Fruit fly (Drosophila melanogaster) whole organism, embryonic: ENCODE data around the gene CG46464.
A peak's percentile ranks its signal among the peaks of the same experiment; 100 is the strongest.

ENCODE experiments used
- CG10147 ChIP-seq: fragments of 200-800 bp; sonication (Bioruptor generic); optimal IDR thresholded peaks from 2 replicates; lab custom pipeline; 2019; ENCODE audit warnings: missing biosample characterization, mild to moderate bottlenecking, missing genetic modification characterization, moderate library complexity
- CG11695 ChIP-seq: fragments of 200-800 bp; sonication (Bioruptor generic); IDR thresholded peaks from 3 replicates; pipeline ENCODE4 v1.3.6; 2022; ENCODE audit warnings: missing biosample characterization, missing genetic modification characterization
- CG15073 ChIP-seq: fragments of 200-800 bp; sonication (Bioruptor generic); optimal IDR thresholded peaks from 2 replicates; lab custom pipeline; 2016; ENCODE audit warnings: missing biosample characterization, missing genetic modification characterization
- CG1529 ChIP-seq: fragments of 200-800 bp; sonication (Bioruptor generic); optimal IDR thresholded peaks from 3 replicates; lab custom pipeline; 2018; ENCODE audit warnings: missing biosample characterization, missing genetic modification characterization
- CG17328 ChIP-seq: fragments of 200-800 bp; sonication (Bioruptor generic); IDR thresholded peaks from 2 replicates; pipeline ENCODE4 v1.3.6; 2022; ENCODE audit warnings: missing biosample characterization, missing genetic modification characterization
- CG17361 ChIP-seq: fragments of 200-800 bp; sonication (Bioruptor generic); IDR thresholded peaks from 3 replicates; pipeline ENCODE4 v1.3.6; 2022; ENCODE audit warnings: missing biosample characterization, missing genetic modification characterization
- CG18764 ChIP-seq: fragments of 200-800 bp; sonication (Bioruptor generic); optimal IDR thresholded peaks from 3 replicates; lab custom pipeline; 2016; ENCODE audit warnings: missing biosample characterization, missing genetic modification characterization
- CG32767 ChIP-seq: fragments of 200-800 bp; sonication (Bioruptor generic); IDR thresholded peaks from 2 replicates; pipeline ENCODE4 v1.3.6; 2022; ENCODE audit warnings: missing biosample characterization, missing genetic modification characterization
- CG4282 ChIP-seq: fragments of 200-800 bp; sonication (Bioruptor generic); optimal IDR thresholded peaks from 2 replicates; lab custom pipeline; 2016; ENCODE audit warnings: missing biosample characterization, missing genetic modification characterization
- CG4360 ChIP-seq: fragments of 200-800 bp; sonication (Bioruptor generic); IDR thresholded peaks from 2 replicates; pipeline ENCODE4 v1.3.6; 2022; ENCODE audit warnings: missing biosample characterization, missing genetic modification characterization
- CG5245 ChIP-seq: fragments of 200-800 bp; sonication (Bioruptor generic); optimal IDR thresholded peaks from 3 replicates; lab custom pipeline; 2016; ENCODE audit warnings: missing biosample characterization, missing genetic modification characterization
- CG6791 ChIP-seq: fragments of 200-800 bp; sonication (Bioruptor generic); IDR thresholded peaks from 3 replicates; pipeline ENCODE4 v1.3.6; 2022; ENCODE audit warnings: missing biosample characterization, missing genetic modification characterization; ENCODE audit not compliant: partially characterized antibody
- CG7786 ChIP-seq: fragments of 200-800 bp; sonication (Bioruptor generic); optimal IDR thresholded peaks from 2 replicates; lab custom pipeline; 2016; ENCODE audit warnings: missing biosample characterization, missing genetic modification characterization
- CG7928 ChIP-seq: fragments of 200-800 bp; sonication (Bioruptor generic); optimal IDR thresholded peaks from 2 replicates; lab custom pipeline; 2017; ENCODE audit warnings: missing biosample characterization, mild to moderate bottlenecking, missing genetic modification characterization
- CG7963 ChIP-seq: fragments of 200-800 bp; sonication (Bioruptor generic); IDR thresholded peaks from 3 replicates; pipeline ENCODE4 v1.3.6; 2022; ENCODE audit warnings: missing biosample characterization, missing genetic modification characterization; ENCODE audit not compliant: partially characterized antibody
- CG8281 ChIP-seq: fragments of 200-800 bp; sonication (Bioruptor generic); optimal IDR thresholded peaks from 2 replicates; lab custom pipeline; 2018; ENCODE audit warnings: missing biosample characterization, mild to moderate bottlenecking, missing genetic modification characterization, moderate library complexity
- CG9817 ChIP-seq: fragments of 200-800 bp; sonication (Bioruptor generic); optimal IDR thresholded peaks from 2 replicates; lab custom pipeline; 2018; ENCODE audit warnings: missing biosample characterization, mild to moderate bottlenecking, missing genetic modification characterization, moderate library complexity
- CrebB ChIP-seq: fragments of 200-800 bp; sonication (Bioruptor generic); optimal IDR thresholded peaks from 3 replicates; lab custom pipeline; 2018; ENCODE audit warnings: missing biosample characterization, mild to moderate bottlenecking, missing genetic modification characterization
- E2f1 ChIP-seq: fragments of 200-800 bp; sonication (Bioruptor generic); IDR thresholded peaks from 2 replicates; pipeline ENCODE4 v1.3.6; 2022; ENCODE audit warnings: missing biosample characterization, missing genetic modification characterization
- H15 ChIP-seq: fragments of 200-800 bp; sonication (Bioruptor generic); IDR thresholded peaks from 3 replicates; pipeline ENCODE4 v1.3.6; 2022; ENCODE audit warnings: missing biosample characterization, missing genetic modification characterization
- MESR4 ChIP-seq: fragments of 200-800 bp; sonication (Bioruptor generic); optimal IDR thresholded peaks from 2 replicates; lab custom pipeline; 2018; ENCODE audit warnings: missing biosample characterization, mild to moderate bottlenecking, missing genetic modification characterization, moderate library complexity
- Med ChIP-seq: fragments of 200-800 bp; sonication (Bioruptor generic); peaks from one replicate; lab custom pipeline; 2016; ENCODE audit warnings: missing biosample characterization, missing genetic modification characterization, mild to moderate bottlenecking, inconsistent platforms, moderate library complexity
- Mes4 ChIP-seq: fragments of 200-800 bp; sonication (Bioruptor generic); optimal IDR thresholded peaks from 2 replicates; lab custom pipeline; 2016; ENCODE audit warnings: missing biosample characterization, missing genetic modification characterization
- Myb ChIP-seq: fragments of 200-800 bp; sonication (Bioruptor generic); optimal IDR thresholded peaks from 2 replicates; lab custom pipeline; 2016; ENCODE audit warnings: missing biosample characterization, missing genetic modification characterization
- NC2α ChIP-seq: fragments of 200-800 bp; sonication (Bioruptor generic); optimal IDR thresholded peaks from 2 replicates; lab custom pipeline; 2016; ENCODE audit warnings: missing biosample characterization, missing genetic modification characterization
- Optix ChIP-seq: fragments of 200-800 bp; sonication (Bioruptor generic); IDR thresholded peaks from 3 replicates; pipeline ENCODE4 v1.3.6; 2022; ENCODE audit warnings: missing biosample characterization, missing genetic modification characterization
- Ravus ChIP-seq: fragments of 200-800 bp; sonication (Bioruptor generic); IDR thresholded peaks from 2 replicates; pipeline ENCODE4 v1.3.6; 2022; ENCODE audit warnings: missing biosample characterization, missing genetic modification characterization
- Tbp ChIP-seq: fragments of >200 bp; optimal IDR thresholded peaks from 2 replicates; lab custom pipeline; 2018; ENCODE audit warnings: missing biosample characterization, missing genetic modification characterization
- YL-1 ChIP-seq: fragments of 200-800 bp; sonication (Bioruptor generic); optimal IDR thresholded peaks from 3 replicates; lab custom pipeline; 2017; ENCODE audit warnings: missing biosample characterization, mild to moderate bottlenecking, missing genetic modification characterization
- chif ChIP-seq, 2 experiments: fragments of 200-800 bp; sonication (Bioruptor generic); optimal IDR thresholded peaks; 3 replicates each; lab custom pipeline; 2016; ENCODE audit warnings: missing biosample characterization in 2 of 2, missing genetic modification characterization in 2 of 2
- chm ChIP-seq: fragments of 200-800 bp; sonication (Bioruptor generic); IDR thresholded peaks from 2 replicates; pipeline ENCODE4 v1.3.6; 2022; ENCODE audit warnings: missing biosample characterization, missing genetic modification characterization
- ci ChIP-seq: fragments of 200-800 bp; sonication (Bioruptor generic); IDR thresholded peaks from 3 replicates; pipeline ENCODE4 v1.3.6; 2022; ENCODE audit warnings: missing biosample characterization, missing genetic modification characterization
- danr ChIP-seq: fragments of 200-800 bp; sonication (Bioruptor generic); IDR thresholded peaks from 2 replicates; pipeline ENCODE4 v1.3.6; 2022; ENCODE audit warnings: missing biosample characterization, missing genetic modification characterization
- esg ChIP-seq: fragments of 200-800 bp; sonication (Bioruptor generic); conservative IDR thresholded peaks from 2 replicates; pipeline ENCODE4 v1.3.6; 2022; ENCODE audit warnings: missing biosample characterization, missing genetic modification characterization
- fd96Cb ChIP-seq: fragments of 200-800 bp; sonication (Bioruptor generic); optimal IDR thresholded peaks from 2 replicates; lab custom pipeline; 2018; ENCODE audit warnings: missing biosample characterization, mild to moderate bottlenecking, missing genetic modification characterization, moderate library complexity
- hth ChIP-seq: fragments of >200 bp; optimal IDR thresholded peaks from 2 replicates; lab custom pipeline; 2017; ENCODE audit warnings: inconsistent platforms
- kah ChIP-seq: fragments of 200-800 bp; sonication (Bioruptor generic); optimal IDR thresholded peaks from 2 replicates; lab custom pipeline; 2018; ENCODE audit warnings: missing biosample characterization, mild to moderate bottlenecking, missing genetic modification characterization
- kay ChIP-seq: fragments of 200-800 bp; sonication (Bioruptor generic); optimal IDR thresholded peaks from 2 replicates; lab custom pipeline; 2016; ENCODE audit warnings: missing biosample characterization, missing genetic modification characterization
- lola ChIP-seq, 3 experiments: fragments of >200 bp in 2 of 3; fragments of 200-800 bp in 1 of 3; sonication (Bioruptor generic) in 1 of 3; optimal IDR thresholded peaks; 2 replicates each; lab custom pipeline; 2017 to 2019; ENCODE audit warnings: missing biosample characterization in 3 of 3, missing genetic modification characterization in 3 of 3, mild to moderate bottlenecking in 1 of 3, moderate library complexity in 1 of 3
- prd ChIP-seq, 3 experiments: fragments of >200 bp in 2 of 3; fragments of 200-800 bp in 1 of 3; sonication (Bioruptor generic) in 1 of 3; optimal IDR thresholded peaks in 2 of 3; IDR thresholded peaks in 1 of 3; 2 replicates in 2 of 3; 3 replicates in 1 of 3; pipeline versions ENCODE4 v1.3.6 to Lab custom; 2017 to 2022; ENCODE audit warnings: missing biosample characterization in 1 of 3, missing genetic modification characterization in 1 of 3
- ranshi ChIP-seq: fragments of 200-800 bp; sonication (Bioruptor generic); IDR thresholded peaks from 2 replicates; pipeline ENCODE4 v1.3.6; 2022; ENCODE audit warnings: missing biosample characterization, missing genetic modification characterization
- schlank ChIP-seq: fragments of 200-800 bp; sonication (Bioruptor generic); optimal IDR thresholded peaks from 2 replicates; lab custom pipeline; 2018; ENCODE audit warnings: missing biosample characterization, mild to moderate bottlenecking, missing genetic modification characterization
- shn ChIP-seq: fragments of 200-800 bp; sonication (Bioruptor generic); optimal IDR thresholded peaks from 3 replicates; lab custom pipeline; 2016; ENCODE audit warnings: missing biosample characterization, missing genetic modification characterization
- sim ChIP-seq: fragments of 200-800 bp; sonication (Bioruptor generic); IDR thresholded peaks from 2 replicates; pipeline ENCODE4 v1.3.6; 2022; ENCODE audit warnings: missing biosample characterization, missing genetic modification characterization
- slbo ChIP-seq: fragments of 200-800 bp; sonication (Bioruptor generic); IDR thresholded peaks from 2 replicates; pipeline ENCODE4 v1.3.6; 2022; ENCODE audit warnings: missing biosample characterization, missing genetic modification characterization
- toy ChIP-seq: fragments of 200-800 bp; sonication (Bioruptor generic); IDR thresholded peaks from 2 replicates; pipeline ENCODE4 v1.3.6; 2022; ENCODE audit warnings: missing biosample characterization, missing genetic modification characterization
- tup ChIP-seq: fragments of 200-800 bp; sonication (Bioruptor generic); optimal IDR thresholded peaks from 2 replicates; lab custom pipeline; 2016; ENCODE audit warnings: missing biosample characterization, mild to moderate bottlenecking, missing genetic modification characterization, moderate library complexity
- unc-4 ChIP-seq: fragments of 200-800 bp; sonication (Bioruptor generic); IDR thresholded peaks from 2 replicates; pipeline ENCODE4 v1.3.6; 2022; ENCODE audit warnings: missing biosample characterization, missing genetic modification characterization; ENCODE audit not compliant: partially characterized antibody
- z ChIP-seq: fragments of 200-800 bp; sonication (Bioruptor generic); IDR thresholded peaks from 3 replicates; pipeline ENCODE4 v1.3.6; 2022; ENCODE audit warnings: missing biosample characterization, missing genetic modification characterization
- zfh2 ChIP-seq: fragments of 200-800 bp; sonication (Bioruptor generic); optimal IDR thresholded peaks from 2 replicates; lab custom pipeline; 2016; ENCODE audit warnings: missing biosample characterization, missing genetic modification characterization

CG46464 gene

dm6 chrX:17491184-17491583 lies 47.4 kb upstream of the CG46464 start (continued):
- TF ChIP-seq CG17361 (GFP tag; lab: Robert Waterston, UW) (peak; percentile 52; the same call in 1 of the 3 replicates), CG7928 (GFP tag; lab: Kevin White, UChicago) (no peak), CG10147 (no peak), CG7786 (GFP tag; lab: Kevin White, UChicago) (peak; percentile 27), NC2α (GFP tag; lab: Kevin White, UChicago) (no peak), Myb (GFP tag; lab: Kevin White, UChicago) (peak; percentile 3), Optix (peak; percentile 52; the same call in 2 of the 3 replicates), MESR4 (GFP tag; lab: Kevin White, UChicago) (no peak), Ravus (no peak; the same call in 1 of the 2 replicates), fd96Cb (peak; percentile 57), Med (GFP tag; lab: Kevin White, UChicago) (peak; percentile 87), CG4282 (no peak), CG11695 (GFP tag; lab: Robert Waterston, UW) (peak; percentile 76), sim (GFP tag; lab: Robert Waterston, UW) (peak; percentile 45; the same call in 1 of the 2 replicates), prd (optimal IDR thresholded peaks at IDR 0.05; lab: Kevin White, UChicago) (no peak), prd (GFP tag; IDR thresholded peaks at IDR 0.05; lab: Robert Waterston, UW) (peak; percentile 85), ci (GFP tag; lab: Robert Waterston, UW) (peak; percentile 88), hth (no peak), chm (GFP tag; lab: Robert Waterston, UW) (no peak; the same call in 1 of the 2 replicates), H15 (0 out of 3 replicates have a peak, but pooled peaks have one; percentile 46), danr (GFP tag; lab: Robert Waterston, UW) (no peak), CG6791 (GFP tag; lab: Robert Waterston, UW) (no peak), CG15073 (GFP tag; lab: Kevin White, UChicago) (no peak), zfh2 (GFP tag; lab: Kevin White, UChicago) (peak; percentile 23), kah (GFP tag; lab: Kevin White, UChicago) (no peak), CG4360 (GFP tag; lab: Robert Waterston, UW) (peak; percentile 48; the same call in 1 of the 2 replicates), YL-1 (GFP tag; lab: Kevin White, UChicago) (no peak), esg (GFP tag; lab: Robert Waterston, UW) (peak; percentile 45), unc-4 (no peak), CG32767 (GFP tag; lab: Robert Waterston, UW) (0 out of 2 replicates have a peak, but pooled peaks have one; percentile 28), ranshi (GFP tag; lab: Robert Waterston, UW) (peak; percentile 59; the same call in 1 of the 2 replicates), toy (GFP tag; lab: Robert Waterston, UW) (no peak), tup (GFP tag; lab: Kevin White, UChicago) (no peak), Mes4 (GFP tag; lab: Kevin White, UChicago) (peak; percentile 6), CG1529 (GFP tag; lab: Kevin White, UChicago) (no peak), CG17328 (GFP tag; lab: Robert Waterston, UW) (peak; percentile 70), kay (peak; percentile 59), CG8281 (tag; lab: Kevin White, UChicago) (no peak), slbo (peak; percentile 74), CG5245 (peak; percentile 28), chif (GFP tag; optimal IDR thresholded peaks at IDR 0.05; lab: Kevin White, UChicago) (peak; percentile 55 to 59), CG9817 (tag; lab: Kevin White, UChicago) (peak; percentile 14), schlank (no peak), z (GFP tag; lab: Robert Waterston, UW) (peak; percentile 35; the same call in 1 of the 3 replicates), CrebB (tag; lab: Kevin White, UChicago) (no peak), shn (no peak), E2f1 (GFP tag; lab: Robert Waterston, UW) (peak; percentile 68), CG18764 (GFP tag; lab: Kevin White, UChicago) (peak; percentile 21), lola (GFP tag; optimal IDR thresholded peaks at IDR 0.05; lab: Kevin White, UChicago) (peak in 1 of 3 experiments; percentile 41), CG7963 (GFP tag; lab: Robert Waterston, UW) (no peak), Tbp (GFP tag; lab: Kevin White, UChicago) (no peak)
